Worm (Caenorhabditis elegans): ENCODE results near the gene Y42A5A.3.

Gene Y42A5A.3

DNA sequence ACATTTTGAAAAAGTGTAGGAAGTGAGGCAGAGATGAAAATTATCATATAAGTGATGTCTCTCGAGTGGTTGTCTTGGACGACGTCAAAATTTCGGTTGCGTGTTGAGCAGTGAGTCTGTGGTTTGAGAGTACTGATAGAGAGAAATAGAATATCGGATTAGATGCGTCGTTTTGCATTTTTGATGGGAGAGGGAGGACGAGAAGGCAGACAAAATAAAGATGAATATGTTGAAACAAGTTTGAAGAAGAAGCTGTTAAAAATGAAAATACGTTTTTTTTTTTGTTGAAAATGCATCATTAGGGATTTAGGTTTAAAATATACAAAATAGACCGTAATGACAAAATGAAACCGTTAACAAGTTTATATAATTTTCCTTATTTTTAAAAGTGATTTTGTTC, 32.7 kb downstream of the Y42A5A.3 start, which contains the start of gene T04C12.9:
Gene T04C12.9, minus strand, starts transcription at position 101 of the 400 bp plus-strand sequence.
- TF ChIP-seq klf-2 (GFP tag; conservative IDR thresholded peaks at IDR 0.05): no peak

ce11 chrV:11061887-11062286, 33.9 kb downstream of the Y42A5A.3 start:
- TF ChIP-seq T22C8.4 (GFP tag; IDR thresholded peaks at IDR 0.05) (no peak), med-1 (GFP tag; optimal IDR thresholded peaks at IDR 0.05; ENCODE audit: insufficient read depth) (no peak), ref-1 (GFP tag; conservative IDR thresholded peaks at IDR 0.05) (no peak), flt-1 (GFP tag; IDR thresholded peaks at IDR 0.05) (no peak), tab-1 (GFP tag; IDR thresholded peaks at IDR 0.05) (no peak), klf-2 (GFP tag; conservative IDR thresholded peaks at IDR 0.05) (no peak), ztf-23 (GFP tag; IDR thresholded peaks at IDR 0.05) (no peak), ztf-29 (GFP tag; IDR thresholded peaks at IDR 0.05) (no peak), cog-1 (tag; optimal IDR thresholded peaks at IDR 0.05) (no peak)

DNA sequence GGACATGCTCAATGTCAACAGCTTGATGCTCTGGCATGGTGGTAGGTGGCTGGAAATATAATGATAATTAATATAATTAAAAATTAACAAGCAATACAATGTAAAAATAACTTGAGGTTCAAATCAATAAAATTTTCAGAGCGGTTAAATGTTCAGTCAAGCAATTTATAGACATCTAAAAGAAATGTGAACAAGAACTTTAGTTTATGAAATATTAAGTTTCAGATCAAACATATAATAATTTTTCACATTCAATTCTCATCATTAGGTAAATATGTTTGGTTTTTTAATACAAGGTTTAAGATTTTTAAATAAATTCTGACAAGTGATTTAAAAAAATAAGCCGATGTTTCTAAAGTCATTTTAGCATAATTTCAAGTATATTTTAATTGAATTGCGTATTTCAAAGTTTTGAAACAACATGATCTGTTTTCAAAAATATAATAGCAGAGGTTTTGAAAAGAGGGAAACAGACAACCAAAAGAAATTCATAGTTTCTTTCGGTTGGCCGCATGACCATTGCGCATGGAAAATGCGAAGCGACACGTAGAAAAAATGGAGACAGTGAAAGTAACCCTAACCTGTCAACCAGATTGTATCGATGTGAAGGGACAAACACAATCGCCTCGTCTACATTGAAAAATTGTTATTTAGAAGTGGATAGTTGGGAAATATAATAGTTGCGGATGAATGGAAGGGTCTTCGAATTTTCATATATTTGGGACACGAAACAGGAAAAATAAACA, 35.4 kb downstream of the Y42A5A.3 start, which contains the start of gene T04C12.11:
Gene T04C12.11, minus strand, starts transcription at position 51 of the 746 bp plus-strand sequence.
- TF ChIP-seq ref-1 (GFP tag; conservative IDR thresholded peaks at IDR 0.05) (no peak), klf-2 (GFP tag; conservative IDR thresholded peaks at IDR 0.05) (no peak), T22C8.4 (GFP tag; IDR thresholded peaks at IDR 0.05) (no peak), cog-1 (tag; optimal IDR thresholded peaks at IDR 0.05) (no peak), ztf-29 (GFP tag; IDR thresholded peaks at IDR 0.05) (no peak), ztf-23 (GFP tag; IDR thresholded peaks at IDR 0.05) (no peak), tab-1 (GFP tag; IDR thresholded peaks at IDR 0.05) (no peak), flt-1 (GFP tag; IDR thresholded peaks at IDR 0.05) (no peak), med-1 (GFP tag; optimal IDR thresholded peaks at IDR 0.05; ENCODE audit: insufficient read depth) (no peak)

DNA sequence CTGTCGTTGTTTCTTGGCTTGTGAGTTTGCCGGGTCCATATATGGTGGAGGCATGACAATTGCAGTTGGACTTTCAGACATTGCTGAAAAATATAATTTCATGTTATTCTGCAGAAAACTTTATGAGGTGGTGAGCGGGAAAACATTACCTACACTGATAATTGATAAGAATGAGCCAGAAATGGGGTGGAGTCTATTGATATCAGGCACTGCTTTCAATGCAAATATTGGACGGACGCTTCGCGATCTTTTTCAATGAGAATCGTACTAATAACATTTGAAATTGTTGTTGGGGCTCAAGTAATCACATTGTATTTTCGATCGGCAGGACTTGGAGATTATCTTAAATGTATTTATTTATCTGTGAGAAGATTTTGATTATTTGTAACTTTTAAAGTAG, 36.6 kb downstream of the Y42A5A.3 start, which contains the start of gene T04C12.1:
Gene T04C12.1, minus strand, starts transcription at position 90 of the 400 bp plus-strand sequence.
- TF ChIP-seq T22C8.4 (GFP tag; IDR thresholded peaks at IDR 0.05) (no peak), ztf-23 (GFP tag; IDR thresholded peaks at IDR 0.05) (no peak), cog-1 (tag; optimal IDR thresholded peaks at IDR 0.05) (no peak), ztf-29 (GFP tag; IDR thresholded peaks at IDR 0.05) (no peak), med-1 (GFP tag; optimal IDR thresholded peaks at IDR 0.05; ENCODE audit: insufficient read depth) (no peak), klf-2 (GFP tag; conservative IDR thresholded peaks at IDR 0.05) (no peak), flt-1 (GFP tag; IDR thresholded peaks at IDR 0.05) (no peak), ref-1 (GFP tag; conservative IDR thresholded peaks at IDR 0.05) (no peak), tab-1 (GFP tag; IDR thresholded peaks at IDR 0.05) (no peak)

DNA sequence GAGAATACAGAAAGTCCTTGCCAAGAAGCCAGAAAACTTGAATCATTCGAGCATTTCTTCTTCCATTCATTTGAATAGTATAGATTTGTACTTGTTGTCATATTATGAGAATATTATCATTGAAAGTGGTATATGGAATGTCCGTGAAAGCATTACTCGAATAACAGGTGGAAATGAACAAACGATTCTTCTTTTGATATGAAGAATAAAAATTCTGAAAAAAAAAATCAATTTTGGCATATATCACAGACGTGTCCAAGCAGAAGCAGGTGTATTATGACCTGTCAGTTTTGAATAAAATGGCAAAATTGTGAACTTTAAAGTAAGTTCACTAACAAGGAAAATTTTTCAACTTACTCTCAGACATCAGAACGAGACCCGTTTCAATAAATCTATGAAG, 38.7 kb downstream of the Y42A5A.3 start, which contains the start of gene srh-75:
Gene srh-75, minus strand, starts transcription at position 101 of the 400 bp plus-strand sequence.
- TF ChIP-seq flt-1 (GFP tag; IDR thresholded peaks at IDR 0.05) (no peak), ztf-29 (GFP tag; IDR thresholded peaks at IDR 0.05) (no peak), klf-2 (GFP tag; conservative IDR thresholded peaks at IDR 0.05) (no peak), tab-1 (GFP tag; IDR thresholded peaks at IDR 0.05) (no peak), med-1 (GFP tag; optimal IDR thresholded peaks at IDR 0.05; ENCODE audit: insufficient read depth) (no peak)

DNA sequence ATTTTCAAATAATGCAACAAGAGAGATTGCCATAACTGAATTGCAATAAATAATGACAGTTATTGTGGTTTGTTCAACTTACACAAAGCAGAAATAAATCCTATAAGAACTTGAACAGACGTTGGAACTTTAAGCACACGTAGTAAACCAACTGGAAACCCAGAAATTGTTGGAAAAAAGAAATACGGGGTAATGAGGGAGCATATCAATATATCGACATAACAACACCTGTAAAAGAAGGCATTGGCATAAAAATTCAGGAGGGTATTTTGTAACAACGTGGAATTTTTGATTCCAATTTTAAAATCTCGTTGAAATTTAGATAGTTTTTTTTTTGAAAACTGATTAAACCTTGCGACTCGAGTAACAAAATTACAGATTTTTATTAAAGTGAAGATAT, 39.3 kb downstream of the Y42A5A.3 start:
- TF ChIP-seq flt-1 (GFP tag; IDR thresholded peaks at IDR 0.05) (no peak), ztf-29 (GFP tag; IDR thresholded peaks at IDR 0.05) (no peak), klf-2 (GFP tag; conservative IDR thresholded peaks at IDR 0.05) (no peak), T22C8.4 (GFP tag; IDR thresholded peaks at IDR 0.05) (no peak), ztf-23 (GFP tag; IDR thresholded peaks at IDR 0.05) (no peak), med-1 (GFP tag; optimal IDR thresholded peaks at IDR 0.05; ENCODE audit: insufficient read depth) (no peak), tab-1 (GFP tag; IDR thresholded peaks at IDR 0.05) (no peak), cog-1 (tag; optimal IDR thresholded peaks at IDR 0.05) (no peak), ref-1 (GFP tag; conservative IDR thresholded peaks at IDR 0.05) (no peak)

ce11 chrV:11053827-11054226, 41.9 kb downstream of the Y42A5A.3 start, which contains the start of gene T04C12.7:
Gene T04C12.7 (plus strand): TSS chrV:11054127.
- TF ChIP-seq ref-1 (GFP tag; conservative IDR thresholded peaks at IDR 0.05) (no peak), ztf-29 (GFP tag; IDR thresholded peaks at IDR 0.05) (no peak), T22C8.4 (GFP tag; IDR thresholded peaks at IDR 0.05) (no peak), klf-2 (GFP tag; conservative IDR thresholded peaks at IDR 0.05) (no peak)

DNA sequence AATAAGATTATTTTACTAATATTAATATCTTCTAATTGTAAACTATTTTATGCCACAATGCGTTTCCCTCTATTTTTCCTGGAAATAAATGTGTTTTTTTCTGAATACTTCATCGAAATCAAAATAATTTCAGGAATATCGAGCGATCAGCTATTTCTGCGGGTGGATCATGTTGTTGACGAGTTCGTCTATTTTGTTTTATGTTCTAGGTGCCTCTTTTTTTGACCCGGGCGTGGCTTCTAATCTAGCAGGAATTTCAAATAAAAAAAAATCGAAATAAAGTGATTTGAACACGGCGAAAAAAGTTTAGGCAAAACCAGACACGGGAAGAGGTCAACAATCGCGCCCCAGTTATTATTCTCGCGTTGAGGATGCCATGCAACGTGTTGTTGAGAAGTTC, 43.9 kb downstream of the Y42A5A.3 start, which contains the start of gene T04C12.33:
Gene T04C12.33, plus strand, starts transcription at position 301 of the 400 bp plus-strand sequence.
- TF ChIP-seq ref-1 (GFP tag; conservative IDR thresholded peaks at IDR 0.05) (no peak), klf-2 (GFP tag; conservative IDR thresholded peaks at IDR 0.05) (no peak), med-1 (GFP tag; optimal IDR thresholded peaks at IDR 0.05; ENCODE audit: insufficient read depth) (no peak), ztf-29 (GFP tag; IDR thresholded peaks at IDR 0.05) (no peak), cog-1 (tag; optimal IDR thresholded peaks at IDR 0.05) (no peak), ztf-23 (GFP tag; IDR thresholded peaks at IDR 0.05) (no peak), tab-1 (GFP tag; IDR thresholded peaks at IDR 0.05) (no peak), flt-1 (GFP tag; IDR thresholded peaks at IDR 0.05) (no peak), T22C8.4 (GFP tag; IDR thresholded peaks at IDR 0.05) (no peak)

- no peak for TF ChIP-seq cog-1 (tag; optimal IDR thresholded peaks at IDR 0.05)
- no peak for TF ChIP-seq klf-2 (GFP tag; conservative IDR thresholded peaks at IDR 0.05)
- TF ChIP-seq ztf-23 (GFP tag; IDR thresholded peaks at IDR 0.05): no peak
- no peak for TF ChIP-seq flt-1 (GFP tag; IDR thresholded peaks at IDR 0.05)
- TF ChIP-seq T22C8.4 (GFP tag; IDR thresholded peaks at IDR 0.05): no peak
- no peak for TF ChIP-seq med-1 (GFP tag; optimal IDR thresholded peaks at IDR 0.05; ENCODE audit: insufficient read depth)
- no peak for TF ChIP-seq tab-1 (GFP tag; IDR thresholded peaks at IDR 0.05)
- TF ChIP-seq ztf-29 (GFP tag; IDR thresholded peaks at IDR 0.05): no peak
- no peak for TF ChIP-seq ref-1 (GFP tag; conservative IDR thresholded peaks at IDR 0.05)
Observed at ce11 chrV:11048678-11049077, 47.1 kb downstream of the Y42A5A.3 start, which contains the start of gene srh-74. Gene srh-74 (minus strand): TSS chrV:11048778.

DNA sequence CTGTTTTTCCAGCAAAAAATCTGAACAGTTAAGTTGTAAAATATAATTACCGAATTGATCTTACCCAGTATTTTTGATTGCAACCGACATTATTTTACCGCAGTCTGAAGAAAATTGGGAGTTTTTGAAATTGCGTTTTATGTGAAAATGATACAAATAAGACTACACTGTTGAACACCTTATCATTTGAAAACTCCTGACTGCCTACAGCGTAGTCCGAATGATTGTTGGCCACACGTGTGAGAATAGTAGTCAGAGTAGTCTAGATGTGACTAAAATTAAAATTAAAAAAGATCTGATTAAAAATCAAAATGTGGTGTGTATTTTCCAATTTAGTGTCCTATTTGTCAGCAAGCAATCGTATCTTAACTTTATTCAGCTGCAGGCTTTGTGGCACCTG, 49.0 kb downstream of the Y42A5A.3 start, which contains the start of gene dhs-18:
Gene dhs-18, minus strand, starts transcription at position 104 of the 400 bp plus-strand sequence.
- TF ChIP-seq klf-2 (GFP tag; conservative IDR thresholded peaks at IDR 0.05) (no peak), ztf-29 (GFP tag; IDR thresholded peaks at IDR 0.05) (no peak), ztf-23 (GFP tag; IDR thresholded peaks at IDR 0.05) (no peak), T22C8.4 (GFP tag; IDR thresholded peaks at IDR 0.05) (no peak), ref-1 (GFP tag; conservative IDR thresholded peaks at IDR 0.05) (no peak), tab-1 (GFP tag; IDR thresholded peaks at IDR 0.05) (no peak)

All from whole organism, midembryonic.